Worm (Caenorhabditis elegans): ENCODE measurements around the gene Y66H1A.5.

DNA sequence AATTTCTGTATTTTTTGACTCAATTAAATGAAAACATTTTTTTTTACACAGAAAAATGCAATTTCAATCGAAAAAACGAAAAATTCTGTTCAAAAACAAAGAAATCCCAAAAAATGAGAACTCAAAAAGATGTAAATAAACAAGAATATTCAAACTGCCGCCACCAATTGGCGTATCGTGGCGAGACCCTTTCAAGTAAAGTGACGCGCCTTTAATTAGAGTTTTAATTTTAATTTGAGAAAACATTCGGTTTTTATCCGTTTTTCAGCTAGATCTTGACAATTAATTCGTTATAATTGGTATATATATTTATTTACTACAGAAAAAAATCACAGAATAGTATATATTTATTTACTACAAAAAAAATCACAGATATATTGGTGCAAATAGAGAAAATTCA, 49.3 kb downstream of the Y66H1A.5 start:
- TF ChIP-seq ceh-19 (GFP tag; optimal IDR thresholded peaks at IDR 0.05), result no peak
- no peak for TF ChIP-seq nfya-1 (tag; optimal IDR thresholded peaks at IDR 0.05)
- no peak for TF ChIP-seq npax-4 (tag; optimal IDR thresholded peaks at IDR 0.05)
- TF ChIP-seq sox-2 (GFP tag; IDR thresholded peaks at IDR 0.05), result no peak
- TF ChIP-seq nhr-11 (tag; optimal IDR thresholded peaks at IDR 0.05), result no peak
- no peak for TF ChIP-seq hlh-30 (tag; optimal IDR thresholded peaks at IDR 0.05; ENCODE audit: insufficient read depth)
- no peak for TF ChIP-seq K02D7.2 (tag; optimal IDR thresholded peaks at IDR 0.05)
- TF ChIP-seq tbx-2 (tag; optimal IDR thresholded peaks at IDR 0.05), result no peak
- TF ChIP-seq hlh-6 (tag; optimal IDR thresholded peaks at IDR 0.05), result no peak
- TF ChIP-seq pat-9 (tag; optimal IDR thresholded peaks at IDR 0.05), result no peak
- TF ChIP-seq pag-3 (tag; optimal IDR thresholded peaks at IDR 0.05; ENCODE audit: borderline replicate concordance), result no peak
- no peak for TF ChIP-seq sox-4 (tag; optimal IDR thresholded peaks at IDR 0.05)
- no peak for TF ChIP-seq pha-4 (tag; optimal IDR thresholded peaks at IDR 0.05)
- TF ChIP-seq C38D4.7 (GFP tag; optimal IDR thresholded peaks at IDR 0.05), result no peak

Measured in whole organism, late embryonic.